Fruit fly (Drosophila melanogaster) whole organism, embryonic: ENCODE data around the gene cic.
A peak's percentile ranks its signal among the peaks of the same experiment; 100 is the strongest.

ENCODE experiments used
- ATbp ChIP-seq: fragments of 200-800 bp; sonication (Bioruptor generic); optimal IDR thresholded peaks from 2 replicates; lab custom pipeline; 2017; ENCODE audit warnings: missing biosample characterization, mild to moderate bottlenecking, missing genetic modification characterization, missing genetic modification reagents
- Abd-B ChIP-seq: fragments of 200-800 bp; sonication (Bioruptor generic); optimal IDR thresholded peaks from 2 replicates; lab custom pipeline; 2018; ENCODE audit warnings: missing biosample characterization, mild to moderate bottlenecking, missing genetic modification characterization, moderate library complexity
- Asciz ChIP-seq: fragments of 200-800 bp; sonication (Bioruptor generic); optimal IDR thresholded peaks from 2 replicates; lab custom pipeline; 2017; ENCODE audit warnings: missing biosample characterization, mild to moderate bottlenecking, missing genetic modification characterization, missing genetic modification reagents
- Atf3 ChIP-seq: fragments of 200-800 bp; sonication (Bioruptor generic); optimal IDR thresholded peaks from 3 replicates; lab custom pipeline; 2016; ENCODE audit warnings: missing biosample characterization, missing genetic modification characterization
- CG11695 ChIP-seq: fragments of 200-800 bp; sonication (Bioruptor generic); IDR thresholded peaks from 3 replicates; pipeline ENCODE4 v1.3.6; 2022; ENCODE audit warnings: missing biosample characterization, missing genetic modification characterization
- CG13424 ChIP-seq: fragments of 200-800 bp; sonication (Bioruptor generic); optimal IDR thresholded peaks from 2 replicates; lab custom pipeline; 2019; ENCODE audit warnings: missing biosample characterization, mild to moderate bottlenecking, missing genetic modification characterization, moderate library complexity
- CG13775 ChIP-seq: fragments of 200-800 bp; sonication (Bioruptor generic); optimal IDR thresholded peaks from 3 replicates; lab custom pipeline; 2017; ENCODE audit warnings: missing biosample characterization, mild to moderate bottlenecking, missing genetic modification characterization
- CG13894 ChIP-seq: fragments of 200-800 bp; sonication (Bioruptor generic); optimal IDR thresholded peaks from 3 replicates; lab custom pipeline; 2018; ENCODE audit warnings: missing biosample characterization, mild to moderate bottlenecking, missing genetic modification characterization, moderate library complexity
- CG1529 ChIP-seq: fragments of 200-800 bp; sonication (Bioruptor generic); optimal IDR thresholded peaks from 3 replicates; lab custom pipeline; 2018; ENCODE audit warnings: missing biosample characterization, missing genetic modification characterization
- CG17359 ChIP-seq: fragments of 200-800 bp; sonication (Bioruptor generic); optimal IDR thresholded peaks from 3 replicates; lab custom pipeline; 2018; ENCODE audit warnings: missing biosample characterization, mild to moderate bottlenecking, missing genetic modification characterization, moderate library complexity
- CG3065 ChIP-seq: fragments of 200-800 bp; sonication (Bioruptor generic); optimal IDR thresholded peaks from 2 replicates; lab custom pipeline; 2016; ENCODE audit warnings: missing biosample characterization, missing genetic modification characterization
- CG34376 ChIP-seq: fragments of 200-800 bp; sonication (Bioruptor generic); optimal IDR thresholded peaks from 2 replicates; lab custom pipeline; 2018; ENCODE audit warnings: missing biosample characterization, mild to moderate bottlenecking, missing genetic modification characterization
- CG4328 ChIP-seq: fragments of 200-800 bp; sonication (Bioruptor generic); optimal IDR thresholded peaks from 3 replicates; lab custom pipeline; 2017; ENCODE audit warnings: missing biosample characterization, missing genetic modification reagents, missing genetic modification characterization
- CG43689 ChIP-seq: fragments of 200-800 bp; sonication (Bioruptor generic); IDR thresholded peaks from 2 replicates; pipeline ENCODE4 v1.3.6; 2022; ENCODE audit warnings: missing biosample characterization, missing genetic modification characterization
- CG4424 ChIP-seq: fragments of 200-800 bp; sonication (Bioruptor generic); optimal IDR thresholded peaks from 3 replicates; lab custom pipeline; 2016; ENCODE audit warnings: missing biosample characterization, missing genetic modification characterization
- CG4820 ChIP-seq: fragments of 200-800 bp; sonication (Bioruptor generic); optimal IDR thresholded peaks from 3 replicates; lab custom pipeline; 2016; ENCODE audit warnings: missing biosample characterization, missing genetic modification characterization
- CG6175 ChIP-seq: fragments of 200-800 bp; sonication (Bioruptor generic); IDR thresholded peaks from 3 replicates; pipeline ENCODE4 v1.3.6; 2022; ENCODE audit warnings: missing biosample characterization, missing genetic modification characterization
- CG6765 ChIP-seq: fragments of 200-800 bp; sonication (Bioruptor generic); optimal IDR thresholded peaks from 3 replicates; lab custom pipeline; 2017; ENCODE audit warnings: missing biosample characterization, mild to moderate bottlenecking, missing genetic modification characterization
- CG7271 ChIP-seq: fragments of 200-800 bp; sonication (Bioruptor generic); optimal IDR thresholded peaks from 2 replicates; lab custom pipeline; 2018; ENCODE audit warnings: missing biosample characterization, mild to moderate bottlenecking, missing genetic modification characterization, moderate library complexity
- CG8089 ChIP-seq: fragments of 200-800 bp; sonication (Bioruptor generic); optimal IDR thresholded peaks from 3 replicates; lab custom pipeline; 2016; ENCODE audit warnings: missing biosample characterization, missing genetic modification characterization
- CG8944 ChIP-seq: fragments of 200-800 bp; sonication (Bioruptor generic); optimal IDR thresholded peaks from 3 replicates; lab custom pipeline; 2016; ENCODE audit warnings: missing biosample characterization, missing genetic modification characterization
- CG9727 ChIP-seq: fragments of 200-800 bp; sonication (Bioruptor generic); optimal IDR thresholded peaks from 3 replicates; lab custom pipeline; 2017; ENCODE audit warnings: missing biosample characterization, mild to moderate bottlenecking, missing genetic modification characterization
- CrebB ChIP-seq: fragments of 200-800 bp; sonication (Bioruptor generic); optimal IDR thresholded peaks from 3 replicates; lab custom pipeline; 2018; ENCODE audit warnings: missing biosample characterization, mild to moderate bottlenecking, missing genetic modification characterization
- Dad ChIP-seq: fragments of 200-800 bp; sonication (Bioruptor generic); optimal IDR thresholded peaks from 3 replicates; lab custom pipeline; 2016; ENCODE audit warnings: missing biosample characterization, missing genetic modification characterization
- Dfd ChIP-seq, 2 experiments: fragments of >200 bp; optimal IDR thresholded peaks; 2 replicates each; lab custom pipeline; 2017; ENCODE audit warnings: missing biosample characterization in 2 of 2, missing genetic modification characterization in 2 of 2
- HHEX ChIP-seq: fragments of 200-800 bp; sonication (Bioruptor generic); optimal IDR thresholded peaks from 3 replicates; lab custom pipeline; 2017; ENCODE audit warnings: missing biosample characterization, mild to moderate bottlenecking, missing genetic modification characterization, missing genetic modification reagents
- Hr78 ChIP-seq, 2 experiments: fragments of 200-800 bp in 1 of 2; fragments of >200 bp in 1 of 2; sonication (Bioruptor generic) in 1 of 2; optimal IDR thresholded peaks; 2 replicates each; lab custom pipeline; 2017 to 2019; ENCODE audit warnings: missing biosample characterization in 2 of 2, missing genetic modification characterization in 2 of 2, mild to moderate bottlenecking in 1 of 2, moderate library complexity in 1 of 2
- Lhr ChIP-seq: fragments of 200-800 bp; sonication (Bioruptor generic); optimal IDR thresholded peaks from 3 replicates; lab custom pipeline; 2017; ENCODE audit warnings: mild to moderate bottlenecking, missing biosample characterization, missing genetic modification reagents, missing genetic modification characterization
- Mes4 ChIP-seq: fragments of 200-800 bp; sonication (Bioruptor generic); optimal IDR thresholded peaks from 2 replicates; lab custom pipeline; 2016; ENCODE audit warnings: missing biosample characterization, missing genetic modification characterization
- NC2β ChIP-seq: fragments of 200-800 bp; sonication (Bioruptor generic); optimal IDR thresholded peaks from 2 replicates; lab custom pipeline; 2016; ENCODE audit warnings: missing biosample characterization, missing genetic modification characterization
- Tbp ChIP-seq: fragments of >200 bp; optimal IDR thresholded peaks from 2 replicates; lab custom pipeline; 2018; ENCODE audit warnings: missing biosample characterization, missing genetic modification characterization
- ap ChIP-seq: fragments of 200-800 bp; sonication (Bioruptor generic); IDR thresholded peaks from 2 replicates; pipeline ENCODE4 v1.3.6; 2022; ENCODE audit warnings: missing biosample characterization, missing genetic modification characterization
- bcd ChIP-seq: fragments of 200-800 bp; sonication (Bioruptor generic); optimal IDR thresholded peaks from 2 replicates; lab custom pipeline; 2017; ENCODE audit warnings: missing biosample characterization, mild to moderate bottlenecking, missing genetic modification characterization
- cad ChIP-seq: fragments of >200 bp; optimal IDR thresholded peaks from 2 replicates; lab custom pipeline; 2017; ENCODE audit warnings: missing biosample characterization, missing genetic modification characterization
- en ChIP-seq: fragments of 200-800 bp; sonication (Bioruptor generic); optimal IDR thresholded peaks from 2 replicates; lab custom pipeline; 2016; ENCODE audit warnings: missing biosample characterization, missing genetic modification characterization
- fd3F ChIP-seq: fragments of 200-800 bp; sonication (Bioruptor generic); optimal IDR thresholded peaks from 2 replicates; lab custom pipeline; 2018; ENCODE audit warnings: missing biosample characterization, mild to moderate bottlenecking, missing genetic modification characterization, moderate library complexity
- fd96Cb ChIP-seq: fragments of 200-800 bp; sonication (Bioruptor generic); optimal IDR thresholded peaks from 2 replicates; lab custom pipeline; 2018; ENCODE audit warnings: missing biosample characterization, mild to moderate bottlenecking, missing genetic modification characterization, moderate library complexity
- gro ChIP-seq: fragments of 200-800 bp; sonication (Bioruptor generic); optimal IDR thresholded peaks from 2 replicates; lab custom pipeline; 2016; ENCODE audit warnings: missing biosample characterization, missing genetic modification characterization
- lov ChIP-seq, 2 experiments: fragments of 200-800 bp in 1 of 2; fragments of >200 bp in 1 of 2; sonication (Bioruptor generic) in 1 of 2; IDR thresholded peaks in 1 of 2; optimal IDR thresholded peaks in 1 of 2; 2 replicates in 1 of 2; 3 replicates in 1 of 2; pipeline versions ENCODE4 v1.3.6 to Lab custom; 2017 to 2022; ENCODE audit warnings: missing biosample characterization in 1 of 2, missing genetic modification characterization in 1 of 2
- p53 ChIP-seq: fragments of 200-800 bp; sonication (Bioruptor generic); optimal IDR thresholded peaks from 2 replicates; lab custom pipeline; 2016; ENCODE audit warnings: missing biosample characterization, missing genetic modification characterization
- psq ChIP-seq: fragments of 200-800 bp; sonication (Bioruptor generic); optimal IDR thresholded peaks from 2 replicates; lab custom pipeline; 2017; ENCODE audit warnings: missing biosample characterization, missing genetic modification characterization
- salm ChIP-seq: fragments of 200-800 bp; sonication (Bioruptor generic); optimal IDR thresholded peaks from 2 replicates; lab custom pipeline; 2018; ENCODE audit warnings: missing biosample characterization, mild to moderate bottlenecking, missing genetic modification characterization
- slbo ChIP-seq: fragments of 200-800 bp; sonication (Bioruptor generic); IDR thresholded peaks from 2 replicates; pipeline ENCODE4 v1.3.6; 2022; ENCODE audit warnings: missing biosample characterization, missing genetic modification characterization
- stc ChIP-seq: fragments of 200-800 bp; sonication (Bioruptor generic); IDR thresholded peaks from 2 replicates; pipeline ENCODE4 v1.3.6; 2022; ENCODE audit warnings: missing biosample characterization, missing genetic modification characterization
- tap ChIP-seq: fragments of 200-800 bp; optimal IDR thresholded peaks from 3 replicates; lab custom pipeline; 2019; ENCODE audit warnings: missing biosample characterization, mild to moderate bottlenecking, missing genetic modification characterization, moderate library complexity
- tna ChIP-seq: fragments of 200-800 bp; sonication (Bioruptor generic); IDR thresholded peaks from 2 replicates; pipeline ENCODE4 v1.3.6; 2022; ENCODE audit warnings: missing biosample characterization, missing genetic modification characterization; ENCODE audit not compliant: partially characterized antibody
- tx ChIP-seq: fragments of 200-800 bp; sonication (Bioruptor generic); optimal IDR thresholded peaks from 2 replicates; lab custom pipeline; 2016; ENCODE audit warnings: missing biosample characterization, missing genetic modification characterization
- unc-4 ChIP-seq: fragments of 200-800 bp; sonication (Bioruptor generic); IDR thresholded peaks from 2 replicates; pipeline ENCODE4 v1.3.6; 2022; ENCODE audit warnings: missing biosample characterization, missing genetic modification characterization; ENCODE audit not compliant: partially characterized antibody
- wek ChIP-seq: fragments of 200-800 bp; sonication (Bioruptor generic); optimal IDR thresholded peaks from 3 replicates; lab custom pipeline; 2018; ENCODE audit warnings: missing biosample characterization, mild to moderate bottlenecking, missing genetic modification characterization, moderate library complexity

The cic gene

DNA sequence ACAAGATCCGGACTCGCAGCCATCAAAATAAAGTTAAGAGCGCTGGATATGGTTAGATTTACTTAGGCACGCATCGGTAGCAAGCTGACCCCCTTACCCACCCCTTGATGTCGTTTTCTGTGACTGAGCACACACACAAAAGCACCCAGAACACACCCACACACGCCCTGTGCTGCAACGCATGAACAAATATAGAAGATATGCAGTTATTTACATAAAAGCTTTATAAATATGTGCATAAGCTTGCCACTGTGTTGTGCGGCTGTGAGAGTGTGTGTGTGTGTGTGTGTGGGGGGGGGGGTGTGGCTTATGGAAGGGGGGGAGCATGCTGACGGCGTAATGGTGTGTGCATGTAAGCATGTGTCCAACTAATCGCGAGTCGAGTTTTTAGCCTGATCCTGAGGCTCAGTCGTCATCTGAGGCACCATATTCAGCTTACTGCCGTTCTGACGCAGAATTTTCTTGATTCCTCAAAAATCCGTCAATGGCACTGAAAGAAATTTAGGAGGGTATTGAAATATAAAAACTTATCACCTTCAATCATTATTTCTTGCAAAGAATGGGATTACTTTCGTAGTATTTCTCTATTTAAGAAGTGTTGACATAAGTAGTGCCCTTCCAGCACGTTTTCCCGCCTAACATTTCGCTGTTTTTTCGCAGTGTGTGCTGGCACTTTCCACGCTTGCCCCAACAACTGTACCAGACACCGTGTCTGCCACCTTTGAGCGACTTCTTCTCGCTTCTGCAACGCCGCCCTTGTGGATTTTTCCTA is 33.3 kb downstream of the cic start (continued):
- no peak for TF ChIP-seq CG13894 (tag; lab: Kevin White, UChicago)
- no peak for TF ChIP-seq gro (GFP tag; lab: Kevin White, UChicago)
- peak; percentile 63 for TF ChIP-seq NC2β (GFP tag; lab: Kevin White, UChicago)
- peak; percentile 48 for TF ChIP-seq CG8944 (GFP tag; lab: Kevin White, UChicago)
- TF ChIP-seq unc-4 (GFP tag; lab: Robert Waterston, UW) = no peak
- TF ChIP-seq tx (GFP tag; lab: Kevin White, UChicago) = no peak
- peak; percentile 62 for TF ChIP-seq tap
- peak; percentile 36 for TF ChIP-seq CG3065 (GFP tag; lab: Kevin White, UChicago)
- TF ChIP-seq CG9727 (GFP tag; lab: Kevin White, UChicago) = peak; percentile 78
- TF ChIP-seq wek (GFP tag; lab: Kevin White, UChicago) = peak; percentile 77
- no peak for TF ChIP-seq CG13775
- peak; percentile 51 for TF ChIP-seq CG43689 (GFP tag; lab: Robert Waterston, UW)
- TF ChIP-seq lov (optimal IDR thresholded peaks at IDR 0.05; lab: Kevin White, UChicago) = no peak
- TF ChIP-seq lov (GFP tag; IDR thresholded peaks at IDR 0.05; lab: Robert Waterston, UW) = peak; percentile 86
- TF ChIP-seq tna (GFP tag; lab: Robert Waterston, UW) = no peak
- peak; percentile 27 for TF ChIP-seq salm
- TF ChIP-seq p53 (GFP tag; lab: Kevin White, UChicago) = peak; percentile 10
- peak; percentile 63 for TF ChIP-seq Lhr
- TF ChIP-seq CG6175 (GFP tag; lab: Robert Waterston, UW) = no peak
- TF ChIP-seq psq = peak; percentile 57
- peak in 1 of 2 experiments; percentile 43 for TF ChIP-seq Hr78 (GFP tag; optimal IDR thresholded peaks at IDR 0.05; lab: Kevin White, UChicago)
- peak; percentile 94 for TF ChIP-seq Asciz
- peak; percentile 29 for TF ChIP-seq CG4424 (GFP tag; lab: Kevin White, UChicago)
- TF ChIP-seq CG6765 (GFP tag; lab: Kevin White, UChicago) = no peak
- no peak for TF ChIP-seq CG34376 (GFP tag; lab: Kevin White, UChicago)
- peak; percentile 76 for TF ChIP-seq CG4328 (GFP tag; lab: Kevin White, UChicago)
- TF ChIP-seq Atf3 = peak; percentile 19
- TF ChIP-seq Mes4 (GFP tag; lab: Kevin White, UChicago) = peak; percentile 54
- peak; percentile 56 for TF ChIP-seq CG13424 (tag; lab: Kevin White, UChicago)
- TF ChIP-seq CrebB (tag; lab: Kevin White, UChicago) = peak; percentile 19
- TF ChIP-seq Dad = no peak
- TF ChIP-seq Abd-B (GFP tag; lab: Kevin White, UChicago) = no peak
- TF ChIP-seq en (GFP tag; lab: Kevin White, UChicago) = no peak
- TF ChIP-seq CG8089 (GFP tag; lab: Kevin White, UChicago) = peak; percentile 60
- no peak for TF ChIP-seq slbo
- no peak for TF ChIP-seq Dfd (GFP tag; optimal IDR thresholded peaks at IDR 0.05; lab: Kevin White, UChicago)
- no peak for TF ChIP-seq CG11695
- no peak for TF ChIP-seq Tbp (GFP tag; lab: Kevin White, UChicago)
- 0 out of 2 replicates have a peak, but pooled peaks have one; percentile 15 for TF ChIP-seq ap (GFP tag; lab: Robert Waterston, UW)
- peak; percentile 76 for TF ChIP-seq CG1529 (GFP tag; lab: Kevin White, UChicago)
- TF ChIP-seq ATbp (GFP tag; lab: Kevin White, UChicago) = peak; percentile 98
- TF ChIP-seq cad (GFP tag; lab: Kevin White, UChicago) = no peak
- TF ChIP-seq fd96Cb (tag; lab: Kevin White, UChicago) = peak; percentile 40
- peak; percentile 69 for TF ChIP-seq HHEX (GFP tag; lab: Kevin White, UChicago)
- TF ChIP-seq CG4820 (GFP tag; lab: Kevin White, UChicago) = peak; percentile 61
- TF ChIP-seq CG17359 = peak; percentile 95
- peak; percentile 70 for TF ChIP-seq bcd (GFP tag; lab: Kevin White, UChicago)
- no peak for TF ChIP-seq stc (GFP tag; lab: Robert Waterston, UW)
- TF ChIP-seq fd3F (GFP tag; lab: Kevin White, UChicago) = no peak
- TF ChIP-seq CG7271 (tag; lab: Kevin White, UChicago) = no peak
